Worm (Caenorhabditis elegans): Measurements from ENCODE around the gene nlp-36.

Gene nlp-36

DNA sequence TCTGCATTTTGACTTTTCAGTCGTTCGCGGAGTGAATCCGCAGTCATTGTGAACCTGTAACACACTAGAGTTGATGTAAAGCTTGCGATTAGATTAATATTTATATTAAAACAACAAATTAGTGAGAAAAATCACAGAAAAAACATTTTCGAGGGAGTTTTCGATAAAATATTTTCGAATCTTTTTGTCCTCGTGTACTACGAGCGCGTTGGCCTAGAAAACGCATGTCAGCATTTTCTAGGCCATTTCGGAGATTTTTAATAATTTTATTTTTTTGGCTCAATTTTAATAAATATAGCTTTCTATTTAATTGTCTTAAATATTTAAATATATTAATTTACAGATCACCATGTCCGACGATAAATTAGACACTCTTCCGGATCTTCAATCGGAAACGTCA lies 23.1 kb upstream of the nlp-36 start, which contains the start of gene B0464.9 (continued):
- TF ChIP-seq tra-1 (GFP tag; IDR thresholded peaks at IDR 0.05) (no peak), daf-19 (GFP tag; conservative IDR thresholded peaks at IDR 0.05) (no peak), nhr-48 (tag; optimal IDR thresholded peaks at IDR 0.05) (no peak), spr-1 (tag; optimal IDR thresholded peaks at IDR 0.05) (no peak), madf-9 (GFP tag; conservative IDR thresholded peaks at IDR 0.05) (no peak), F49E8.2 (tag; optimal IDR thresholded peaks at IDR 0.05; ENCODE audit: borderline replicate concordance) (no peak), daf-16 (GFP tag; optimal IDR thresholded peaks at IDR 0.05) (no peak), daf-16 (tag; optimal IDR thresholded peaks at IDR 0.05) (peak; percentile 14), ceh-44 (GFP tag; IDR thresholded peaks at IDR 0.05) (no peak), mdl-1 (tag; optimal IDR thresholded peaks at IDR 0.05) (no peak), ces-1 (GFP tag; optimal IDR thresholded peaks at IDR 0.05) (no peak), Y105C5A.15 (GFP tag; IDR thresholded peaks at IDR 0.05) (no peak), nhr-77 (tag; optimal IDR thresholded peaks at IDR 0.05) (no peak), F10B5.3 (tag; optimal IDR thresholded peaks at IDR 0.05) (no peak), F44E2.7 (GFP tag; IDR thresholded peaks at IDR 0.05) (no peak), snpc-1.2 (GFP tag; IDR thresholded peaks at IDR 0.05) (no peak), mep-1 (tag; optimal IDR thresholded peaks at IDR 0.05) (peak; percentile 36), dmd-8 (GFP tag; IDR thresholded peaks at IDR 0.05) (no peak), nhr-42 (GFP tag; IDR thresholded peaks at IDR 0.05) (no peak), vab-7 (GFP tag; IDR thresholded peaks at IDR 0.05) (no peak), F26F4.8 (GFP tag; conservative IDR thresholded peaks at IDR 0.05) (no peak), dpl-1 (GFP tag; optimal IDR thresholded peaks at IDR 0.05) (peak; percentile 78), arid-1 (GFP tag; conservative IDR thresholded peaks at IDR 0.05) (no peak), lin-39 (tag; optimal IDR thresholded peaks at IDR 0.05) (no peak), unc-130 (GFP tag; optimal IDR thresholded peaks at IDR 0.05) (peak; percentile 85), ama-1 (optimal IDR thresholded peaks at IDR 0.05) (no peak), T20F7.1 (GFP tag; optimal IDR thresholded peaks at IDR 0.05) (no peak), lin-29 (GFP tag; IDR thresholded peaks at IDR 0.05) (no peak), ceh-20 (GFP tag; IDR thresholded peaks at IDR 0.05) (no peak), aly-2 (tag; optimal IDR thresholded peaks at IDR 0.05) (no peak), ceh-82 (tag; optimal IDR thresholded peaks at IDR 0.05) (no peak), set-16 (GFP tag; IDR thresholded peaks at IDR 0.05) (no peak), ztf-11 (tag; optimal IDR thresholded peaks at IDR 0.05) (no peak), nhr-6 (tag; optimal IDR thresholded peaks at IDR 0.05) (no peak), Y75B8A.6 (GFP tag; IDR thresholded peaks at IDR 0.05) (no peak), nhr-111 (GFP tag; optimal IDR thresholded peaks at IDR 0.05) (no peak), nhr-25 (tag; optimal IDR thresholded peaks at IDR 0.05; ENCODE audit: borderline replicate concordance, insufficient read depth) (no peak), unc-62 (GFP tag; optimal IDR thresholded peaks at IDR 0.05 in 1 of 2) (no peak), unc-62 (tag; optimal IDR thresholded peaks at IDR 0.05) (no peak), hlh-30 (tag; optimal IDR thresholded peaks at IDR 0.05; ENCODE audit: insufficient read depth) (no peak), D1046.2 (GFP tag; IDR thresholded peaks at IDR 0.05) (no peak), daf-12 (tag; optimal IDR thresholded peaks at IDR 0.05) (no peak), spr-3 (GFP tag; optimal IDR thresholded peaks at IDR 0.05) (no peak), nhr-28 (tag; optimal IDR thresholded peaks at IDR 0.05) (peak; percentile 14), ceh-28 (tag; optimal IDR thresholded peaks at IDR 0.05) (no peak), nhr-102 (tag; optimal IDR thresholded peaks at IDR 0.05) (peak; percentile 30), tag-97 (GFP tag; IDR thresholded peaks at IDR 0.05) (no peak)
